Fruit fly (Drosophila melanogaster): Measurements from ENCODE around the gene CG16717.

Gene CG16717

dm6 chr3L:9678994-9679393 is at the start of gene CG16717, which contains the start of gene fry:
Gene CG16717, plus strand, starts transcription at chr3L:9679201.
Gene fry, minus strand, starts transcription at chr3L:9679103.
- TF ChIP-seq CG1620 (GFP tag; optimal IDR thresholded peaks at IDR 0.05) = no peak
- TF ChIP-seq tj (GFP tag; optimal IDR thresholded peaks at IDR 0.05) = peak; percentile 60
- no peak for TF ChIP-seq CG11617 (GFP tag; optimal IDR thresholded peaks at IDR 0.05)
- TF ChIP-seq ovo (GFP tag; optimal IDR thresholded peaks at IDR 0.05) = no peak
- peak; percentile 32 for TF ChIP-seq cic (GFP tag; optimal IDR thresholded peaks at IDR 0.05)
- TF ChIP-seq kay (GFP tag; ENCODE audit: borderline replicate concordance) = no peak
- TF ChIP-seq bab1 (GFP tag; optimal IDR thresholded peaks at IDR 0.05) = peak; percentile 27
- TF ChIP-seq cnc (optimal IDR thresholded peaks at IDR 0.05) = no peak

- TF ChIP-seq CG5204 (GFP tag; optimal IDR thresholded peaks at IDR 0.05) (no peak), bab1 (GFP tag; optimal IDR thresholded peaks at IDR 0.05) (peak; percentile 42)
These were observed 49.1 kb upstream of the CG16717 start for dm6 chr3L:9629910-9630309.

dm6 chr3L:9637812-9638211 is 41.2 kb upstream of the CG16717 start, which contains the start of gene CG8329:
Gene CG8329, plus strand, starts transcription at chr3L:9638112.
- TF ChIP-seq CG14711 (tag; optimal IDR thresholded peaks at IDR 0.05) (no peak), CG33017 (tag; optimal IDR thresholded peaks at IDR 0.05) (no peak), CG12768 (GFP tag; optimal IDR thresholded peaks at IDR 0.05) (no peak), ovo (GFP tag; optimal IDR thresholded peaks at IDR 0.05) (no peak), CG11617 (GFP tag; optimal IDR thresholded peaks at IDR 0.05) (no peak), toe (GFP tag; optimal IDR thresholded peaks at IDR 0.05) (no peak), cnc (optimal IDR thresholded peaks at IDR 0.05) (no peak), tj (GFP tag; optimal IDR thresholded peaks at IDR 0.05) (no peak), Clk (GFP tag; optimal IDR thresholded peaks at IDR 0.05) (no peak), CG7101 (tag; optimal IDR thresholded peaks at IDR 0.05) (no peak), CG1620 (GFP tag; optimal IDR thresholded peaks at IDR 0.05) (no peak), bab1 (GFP tag; optimal IDR thresholded peaks at IDR 0.05) (no peak), Crg-1 (GFP tag; optimal IDR thresholded peaks at IDR 0.05) (no peak), kay (GFP tag; ENCODE audit: borderline replicate concordance) (no peak), pad (GFP tag; optimal IDR thresholded peaks at IDR 0.05) (no peak), CG7045 (GFP tag; optimal IDR thresholded peaks at IDR 0.05) (no peak), cic (GFP tag; optimal IDR thresholded peaks at IDR 0.05) (no peak)

- TF ChIP-seq cnc (optimal IDR thresholded peaks at IDR 0.05) (no peak), pad (GFP tag; optimal IDR thresholded peaks at IDR 0.05) (no peak), tj (GFP tag; optimal IDR thresholded peaks at IDR 0.05) (no peak), Hr96 (GFP tag; optimal IDR thresholded peaks at IDR 0.05) (no peak), CG7101 (tag; optimal IDR thresholded peaks at IDR 0.05) (no peak), CG14711 (tag; optimal IDR thresholded peaks at IDR 0.05) (no peak), cic (GFP tag; optimal IDR thresholded peaks at IDR 0.05) (no peak), CG7045 (GFP tag; optimal IDR thresholded peaks at IDR 0.05) (no peak)
These were observed 40.0 kb upstream of the CG16717 start, which contains the start of gene CG18179 for dm6 chr3L:9638971-9639370. Gene CG18179, plus strand, starts transcription at chr3L:9639271.

- TF ChIP-seq Clk (GFP tag; optimal IDR thresholded peaks at IDR 0.05) (no peak), cic (GFP tag; optimal IDR thresholded peaks at IDR 0.05) (peak; percentile 87)
These were observed 38.3 kb upstream of the CG16717 start, which contains the start of gene CG18180 for dm6 chr3L:9640713-9641112. Gene CG18180, plus strand, starts transcription at chr3L:9641013.

- no peak for TF ChIP-seq toe (GFP tag; optimal IDR thresholded peaks at IDR 0.05)
- no peak for TF ChIP-seq Crg-1 (GFP tag; optimal IDR thresholded peaks at IDR 0.05)
- TF ChIP-seq CG1620 (GFP tag; optimal IDR thresholded peaks at IDR 0.05) = no peak
- TF ChIP-seq tj (GFP tag; optimal IDR thresholded peaks at IDR 0.05) = no peak
These were observed 35.2 kb upstream of the CG16717 start, which contains the start of gene CNMaR for dm6 chr3L:9643762-9644161. Gene CNMaR, plus strand, starts transcription at chr3L:9644109.

dm6 chr3L:9671372-9671771 is 7.6 kb upstream of the CG16717 start:
- TF ChIP-seq cic (GFP tag; optimal IDR thresholded peaks at IDR 0.05) (peak; percentile 60), CG11617 (GFP tag; optimal IDR thresholded peaks at IDR 0.05) (no peak)

dm6 chr3L:9674300-9674699 is 4.7 kb upstream of the CG16717 start:
- TF ChIP-seq CG7101 (tag; optimal IDR thresholded peaks at IDR 0.05) (no peak), tj (GFP tag; optimal IDR thresholded peaks at IDR 0.05) (no peak), CG12768 (GFP tag; optimal IDR thresholded peaks at IDR 0.05) (no peak), CG7045 (GFP tag; optimal IDR thresholded peaks at IDR 0.05) (no peak), kay (GFP tag; ENCODE audit: borderline replicate concordance) (peak; percentile 26), CG5204 (GFP tag; optimal IDR thresholded peaks at IDR 0.05) (no peak), Clk (GFP tag; optimal IDR thresholded peaks at IDR 0.05) (no peak)

- TF ChIP-seq tj (GFP tag; optimal IDR thresholded peaks at IDR 0.05) (peak; percentile 44), CG1620 (GFP tag; optimal IDR thresholded peaks at IDR 0.05) (peak; percentile 4), Hr96 (GFP tag; optimal IDR thresholded peaks at IDR 0.05) (peak; percentile 40), Crg-1 (GFP tag; optimal IDR thresholded peaks at IDR 0.05) (no peak), Clk (GFP tag; optimal IDR thresholded peaks at IDR 0.05) (no peak), toe (GFP tag; optimal IDR thresholded peaks at IDR 0.05) (no peak), CG11617 (GFP tag; optimal IDR thresholded peaks at IDR 0.05) (peak; percentile 65), ovo (GFP tag; optimal IDR thresholded peaks at IDR 0.05) (peak; percentile 69), CG7045 (GFP tag; optimal IDR thresholded peaks at IDR 0.05) (peak; percentile 46), kay (GFP tag; ENCODE audit: borderline replicate concordance) (peak; percentile 98), cnc (optimal IDR thresholded peaks at IDR 0.05) (no peak), CG5204 (GFP tag; optimal IDR thresholded peaks at IDR 0.05) (no peak), CG7101 (tag; optimal IDR thresholded peaks at IDR 0.05) (peak; percentile 19), cic (GFP tag; optimal IDR thresholded peaks at IDR 0.05) (peak; percentile 80), CG14711 (tag; optimal IDR thresholded peaks at IDR 0.05) (no peak), Mnt (GFP tag; optimal IDR thresholded peaks at IDR 0.05) (peak; percentile 44), bab1 (GFP tag; optimal IDR thresholded peaks at IDR 0.05) (no peak), pad (GFP tag; optimal IDR thresholded peaks at IDR 0.05) (no peak), CG12768 (GFP tag; optimal IDR thresholded peaks at IDR 0.05) (peak; percentile 91), CG33017 (tag; optimal IDR thresholded peaks at IDR 0.05) (peak; percentile 77)
These were observed 3.5 kb upstream of the CG16717 start for dm6 chr3L:9675528-9675963.

All from whole organism, adult.